Fruit fly (Drosophila melanogaster) whole organism, wandering third instar larva: ENCODE measurements around the gene nesd.

Source experiments
- Hr78 ChIP-seq: fragments of >200 bp; optimal IDR thresholded peaks from 2 replicates; lab custom pipeline; 2017; ENCODE audit warnings: missing biosample characterization, missing genetic modification characterization
- usp ChIP-seq: fragments of >200 bp; optimal IDR thresholded peaks from 2 replicates; lab custom pipeline; 2017; ENCODE audit warnings: missing biosample characterization, missing genetic modification characterization

DNA sequence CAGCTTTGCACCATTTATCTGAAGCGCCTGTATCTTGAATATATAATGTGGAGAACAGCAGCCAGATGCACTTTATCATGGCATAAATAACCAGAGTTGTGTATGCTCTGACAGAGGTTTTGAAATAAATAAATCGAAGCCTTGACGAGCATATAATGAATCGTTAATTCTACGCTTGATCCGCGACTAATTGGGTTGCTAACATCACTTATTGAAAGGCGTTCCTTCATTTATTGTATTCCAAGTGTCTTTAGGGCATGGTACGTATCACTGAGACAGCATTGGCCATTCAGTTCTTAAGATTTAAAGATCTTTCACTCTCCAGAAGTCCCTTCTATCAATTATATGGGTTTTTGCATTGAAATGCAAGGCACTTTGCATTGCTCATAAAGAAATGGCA is 41.1 kb downstream of the nesd start, which contains the start of gene CG10651:
- TF ChIP-seq Hr78 (GFP tag; lab: Kevin White, UChicago) (no peak), usp (no peak)
